Worm (Caenorhabditis elegans) whole organism, dauer: ENCODE measurements around the gene C07B5.3.

Experiments used
- unc-62 ChIP-seq: sonication (generic microtip); optimal IDR thresholded peaks from 2 replicates; lab custom pipeline; 2017; ENCODE audit warnings: missing biosample characterization, missing genetic modification reagents, missing genetic modification characterization

The C07B5.3 gene

DNA sequence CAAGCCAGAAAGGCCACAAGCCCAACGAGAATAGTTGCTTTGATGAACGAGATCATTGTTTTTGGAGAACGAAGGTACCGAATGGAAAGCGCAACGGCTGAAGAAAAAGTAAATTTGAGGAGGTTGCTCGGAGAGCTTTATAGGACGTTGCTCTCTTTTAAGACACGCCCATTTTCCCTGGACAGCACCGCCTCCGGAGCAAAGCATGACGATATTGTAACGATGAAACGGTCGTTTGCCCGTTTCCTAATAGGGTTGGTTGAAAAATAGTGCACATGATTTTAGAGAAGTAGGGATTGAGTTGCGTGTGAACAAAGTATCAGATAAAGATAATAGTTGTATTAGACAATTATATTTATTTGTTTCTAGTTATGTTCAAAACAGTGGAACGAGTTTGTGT is at the start of gene C07B5.3:
Gene C07B5.3, minus strand, starts transcription at position 101 of the 400 bp plus-strand sequence.
- no peak for TF ChIP-seq unc-62 (GFP tag; lab: Kevin White, UChicago)

ce11 chrX:9568574-9568973 is 45.6 kb upstream of the C07B5.3 start:
- TF ChIP-seq unc-62 (GFP tag; lab: Kevin White, UChicago) = no peak

DNA sequence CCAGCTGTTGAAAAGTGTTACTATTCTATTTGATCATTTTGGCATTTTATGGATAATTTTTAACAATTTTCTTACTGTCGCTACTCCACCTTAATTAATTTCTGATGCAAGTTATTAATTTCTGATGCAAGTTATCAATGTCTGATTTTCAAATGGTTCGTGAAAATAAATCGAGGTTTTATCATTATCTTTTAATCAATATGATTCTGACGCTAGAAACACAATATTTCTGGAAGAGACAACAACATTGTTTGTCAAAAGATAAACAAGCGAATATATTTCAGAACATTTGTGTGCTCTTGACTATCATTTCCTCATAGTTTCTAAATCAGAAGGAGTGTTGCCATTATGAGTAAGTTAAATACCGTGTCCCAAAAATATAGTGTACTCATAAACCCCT is 43.4 kb upstream of the C07B5.3 start, which contains the start of gene F49E2.2:
Gene F49E2.2, plus strand, starts transcription at position 301 of the 400 bp plus-strand sequence.
- TF ChIP-seq unc-62 (GFP tag; lab: Kevin White, UChicago) = no peak

DNA sequence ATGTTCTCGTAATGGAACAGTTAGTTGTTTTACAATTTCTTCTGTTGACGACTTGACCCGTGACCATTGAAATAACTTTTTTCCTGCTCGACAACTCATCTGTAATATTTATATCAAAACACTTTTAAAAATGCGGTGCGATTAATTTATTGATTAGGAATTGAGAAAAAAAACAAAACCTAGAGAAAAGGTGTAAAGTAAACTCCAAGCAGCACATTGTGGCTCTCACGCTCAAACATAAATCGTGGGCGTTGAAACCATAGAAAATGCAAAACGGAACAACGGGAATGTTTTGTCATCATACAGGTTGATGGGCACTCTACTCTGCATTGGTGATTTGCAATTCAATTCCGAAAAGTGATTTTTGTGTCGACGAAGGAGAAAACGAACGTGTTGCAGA is 42.9 kb upstream of the C07B5.3 start, which contains the start of gene moc-5:
Gene moc-5, minus strand, starts transcription at position 101 of the 400 bp plus-strand sequence.
- TF ChIP-seq unc-62 (GFP tag; lab: Kevin White, UChicago) = no peak

DNA sequence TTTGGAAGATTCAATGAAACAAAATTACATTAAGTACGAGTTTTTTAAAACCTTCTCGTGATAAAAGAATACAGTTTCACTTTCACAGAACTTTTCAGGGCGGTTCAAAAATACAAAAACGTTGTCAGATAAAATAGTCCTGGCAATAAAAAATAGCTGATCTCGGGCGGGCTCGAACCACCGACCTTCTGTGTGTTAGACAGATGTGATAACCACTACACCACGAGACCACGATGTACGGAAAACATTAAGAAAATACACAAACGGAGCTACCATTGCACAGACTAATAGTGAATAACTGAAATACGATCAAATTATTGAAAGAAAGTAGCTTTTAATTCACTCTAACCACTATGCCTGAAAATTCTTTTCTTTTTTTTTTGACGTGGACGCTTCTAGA is 37.9 kb upstream of the C07B5.3 start:
- TF ChIP-seq unc-62 (GFP tag; lab: Kevin White, UChicago) = no peak

ce11 chrX:9556038-9556437 is 33.0 kb upstream of the C07B5.3 start:
- TF ChIP-seq unc-62 (GFP tag; lab: Kevin White, UChicago) = no peak

DNA sequence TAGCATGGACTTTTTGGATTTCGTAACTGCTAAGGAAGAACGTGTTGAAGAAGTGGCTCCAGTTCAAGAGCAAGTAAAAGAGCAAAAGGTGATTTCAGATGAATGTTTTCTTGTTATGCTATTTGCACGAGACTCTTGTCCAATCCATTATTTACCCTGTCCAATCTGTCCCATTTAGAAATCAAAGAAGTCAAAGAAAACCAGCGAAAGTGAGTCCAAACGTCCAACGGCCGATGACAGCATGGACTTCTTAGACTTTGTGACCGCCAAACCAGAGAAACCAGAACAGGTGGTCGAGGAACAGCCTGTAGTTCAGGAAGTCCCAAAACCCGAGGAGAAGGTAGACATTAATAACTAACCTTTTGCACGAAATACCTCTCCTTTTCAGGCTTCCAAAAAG is 32.2 kb upstream of the C07B5.3 start:
- no peak for TF ChIP-seq unc-62 (GFP tag; lab: Kevin White, UChicago)

- no peak for TF ChIP-seq unc-62 (GFP tag; lab: Kevin White, UChicago)
Measured at ce11 chrX:9553095-9553494, 30.1 kb upstream of the C07B5.3 start.

DNA sequence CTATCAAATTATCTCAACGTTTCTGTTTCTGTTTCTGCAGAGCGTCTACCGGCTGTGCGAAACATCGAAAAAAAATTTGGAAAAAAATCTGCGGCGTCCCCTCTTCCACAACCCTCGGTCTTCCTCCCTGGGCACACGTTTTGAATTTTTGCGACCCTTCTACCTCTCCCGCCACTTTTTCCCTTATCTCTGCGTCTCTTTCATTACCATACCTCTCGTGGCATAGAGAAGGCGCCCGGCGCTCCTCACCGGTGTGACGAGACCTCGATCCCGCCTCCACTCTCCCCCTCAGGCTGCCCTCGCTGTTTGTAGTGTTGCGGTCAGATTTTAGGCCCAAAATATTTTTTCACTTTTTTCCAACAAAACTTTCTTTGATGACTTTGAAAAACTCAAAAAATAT is 29.4 kb upstream of the C07B5.3 start:
- TF ChIP-seq unc-62 (GFP tag; lab: Kevin White, UChicago) = no peak

DNA sequence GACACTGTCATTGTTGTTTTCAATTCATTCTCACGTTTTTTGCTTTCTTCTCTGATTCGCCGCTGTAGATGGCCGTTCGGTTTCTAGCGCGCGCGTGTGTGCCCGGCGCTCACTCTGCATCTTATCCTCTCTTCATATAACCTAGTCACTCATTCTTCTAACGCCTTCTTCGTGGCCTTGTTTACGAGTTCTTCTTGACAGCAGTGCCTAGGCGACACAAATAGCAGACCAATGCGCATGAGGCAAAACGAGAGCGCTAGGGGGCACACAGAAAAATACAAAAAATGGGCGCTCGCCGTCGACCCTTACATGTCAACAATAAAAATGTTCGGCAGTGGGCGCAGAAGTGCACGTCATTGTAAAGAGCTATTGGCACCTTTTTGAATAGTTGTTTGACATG is 28.1 kb upstream of the C07B5.3 start:
- TF ChIP-seq unc-62 (GFP tag; lab: Kevin White, UChicago) = no peak

- no peak for TF ChIP-seq unc-62 (GFP tag; lab: Kevin White, UChicago)
Measured at ce11 chrX:9550519-9550918, 27.5 kb upstream of the C07B5.3 start.

DNA sequence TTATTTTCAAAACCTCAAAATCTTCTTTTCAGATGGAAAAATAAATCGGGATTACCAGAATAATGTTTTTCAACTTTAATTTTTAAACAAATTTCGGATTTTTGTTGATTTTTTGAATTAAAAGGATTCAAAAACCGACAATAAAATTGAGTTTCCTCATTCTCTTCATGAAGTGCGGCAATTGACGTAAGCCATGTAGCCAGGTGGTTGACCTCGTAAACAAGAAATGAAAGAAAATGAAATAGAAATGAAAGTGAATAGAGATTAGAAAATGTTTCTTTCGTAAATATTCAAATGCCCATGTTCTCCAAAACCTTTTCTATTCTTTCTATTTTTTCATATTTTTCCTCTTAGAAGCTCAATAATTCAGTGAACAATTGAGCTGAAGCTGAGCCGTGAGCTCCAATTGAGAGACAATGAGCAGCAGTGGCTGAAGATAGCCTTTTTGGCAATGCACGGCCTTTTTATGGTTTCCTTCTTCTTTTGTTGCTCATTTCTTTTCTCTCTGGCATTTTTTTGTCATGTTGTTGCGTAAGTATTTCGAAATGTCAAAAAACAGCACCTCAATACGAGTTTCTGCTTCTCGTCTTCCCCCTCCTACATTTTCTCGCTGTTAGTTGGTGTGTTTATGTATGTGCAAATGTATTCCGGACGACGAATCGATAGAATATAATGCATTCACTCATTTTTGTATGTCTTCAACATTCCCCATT is 26.8 kb upstream of the C07B5.3 start:
- TF ChIP-seq unc-62 (GFP tag; lab: Kevin White, UChicago) = no peak

- no peak for TF ChIP-seq unc-62 (GFP tag; lab: Kevin White, UChicago)
Measured at ce11 chrX:9548890-9549289, 25.9 kb upstream of the C07B5.3 start.

DNA sequence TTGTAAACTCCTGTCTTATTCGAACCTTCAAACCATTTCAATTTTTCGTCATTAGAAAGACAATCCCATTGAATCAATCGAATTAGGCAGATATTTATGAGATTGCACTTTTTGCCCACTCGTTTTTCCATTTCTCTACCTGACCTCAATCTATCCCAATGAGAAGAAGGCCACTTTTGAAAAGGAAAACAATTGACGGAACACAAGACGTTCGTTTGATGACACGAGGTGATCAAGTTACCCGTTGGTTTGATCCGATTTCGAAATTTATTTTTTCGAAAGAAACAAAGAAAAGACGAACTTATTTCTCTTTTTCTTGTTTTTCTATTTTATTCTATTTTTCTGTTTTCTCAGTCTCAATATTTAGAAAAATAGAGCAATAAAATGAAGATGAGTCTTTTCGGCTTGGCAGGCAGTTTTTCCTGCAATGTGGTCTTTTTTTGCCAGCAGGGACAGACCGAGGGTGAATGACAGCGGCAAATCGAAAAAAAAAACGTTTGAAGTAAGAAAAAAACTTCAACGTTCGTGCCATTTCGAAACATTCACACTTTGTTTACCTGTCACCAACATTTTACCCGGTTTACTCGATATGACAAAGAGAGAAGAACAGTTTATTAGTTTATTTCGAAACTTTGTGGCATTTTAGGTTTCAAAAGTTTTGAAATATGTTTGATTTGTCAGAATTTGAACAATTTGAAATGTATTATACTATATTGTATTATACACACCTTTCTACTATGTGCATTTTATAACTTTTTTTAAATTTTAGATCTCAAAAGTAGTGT is 25.2 kb upstream of the C07B5.3 start:
- TF ChIP-seq unc-62 (GFP tag; lab: Kevin White, UChicago) = no peak

ce11 chrX:9547264-9547751 is 24.3 kb upstream of the C07B5.3 start:
- TF ChIP-seq unc-62 (GFP tag; lab: Kevin White, UChicago) = peak; percentile 8

DNA sequence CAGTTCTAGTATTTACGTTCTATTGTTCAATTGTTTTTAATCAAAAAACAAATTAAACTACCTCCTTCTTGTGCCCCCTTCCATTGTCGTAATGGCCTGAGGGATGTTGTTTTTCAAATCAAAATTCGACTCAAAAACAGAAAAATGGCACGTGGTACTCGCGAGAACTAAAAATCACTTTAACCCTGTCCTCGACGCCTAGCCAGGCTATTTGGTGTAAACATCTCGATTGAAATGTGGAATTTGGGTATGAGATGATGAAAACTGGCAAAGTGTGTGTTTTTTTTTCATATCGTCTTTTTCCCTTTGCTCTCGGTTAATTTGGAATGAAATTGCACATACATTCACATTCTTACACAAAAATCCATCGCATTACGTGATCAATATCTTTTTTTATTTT is 23.6 kb upstream of the C07B5.3 start:
- TF ChIP-seq unc-62 (GFP tag; lab: Kevin White, UChicago) = no peak
